Worm (Caenorhabditis elegans) whole organism, young adult: ENCODE data around the gene aldo-1.

Experiments used
- B0019.2 ChIP-seq: fragments of 200-800 bp; sonication (Bioruptor generic); conservative IDR thresholded peaks from 2 replicates; pipeline ENCODE4 v1.3.6; 2022; ENCODE audit warnings: missing genetic modification reagents, missing genetic modification characterization, missing compliant biosample characterization
- F22D6.2 ChIP-seq: sonication (generic microtip); optimal IDR thresholded peaks from 2 replicates; lab custom pipeline; 2016; ENCODE audit warnings: mild to moderate bottlenecking, missing genetic modification characterization, missing compliant biosample characterization
- F23B12.7 ChIP-seq: sonication (generic microtip); optimal IDR thresholded peaks from 2 replicates; lab custom pipeline; 2017; ENCODE audit warnings: missing genetic modification characterization, mild to moderate bottlenecking, missing compliant biosample characterization, antibody characterized with exemption, moderate library complexity; ENCODE audit not compliant: insufficient read depth
- F39B2.1 ChIP-seq: fragments of 200-800 bp; sonication (Bioruptor generic); IDR thresholded peaks from 2 replicates; pipeline ENCODE4 v1.3.6; 2022; ENCODE audit warnings: missing genetic modification reagents, missing genetic modification characterization, missing compliant biosample characterization
- T07F8.4 ChIP-seq: sonication (generic microtip); optimal IDR thresholded peaks from 2 replicates; lab custom pipeline; 2016; ENCODE audit warnings: mild to moderate bottlenecking, missing genetic modification characterization, moderate library complexity, missing compliant biosample characterization
- Y95B8A.8 ChIP-seq: fragments of 200-800 bp; sonication (Bioruptor generic); IDR thresholded peaks from 2 replicates; pipeline ENCODE4 v1.3.6; 2022; ENCODE audit warnings: missing genetic modification reagents, missing genetic modification characterization, missing compliant biosample characterization
- atf-7 ChIP-seq: sonication (generic microtip); optimal IDR thresholded peaks from 2 replicates; lab custom pipeline; 2017; ENCODE audit warnings: mild to moderate bottlenecking, missing genetic modification characterization, missing compliant biosample characterization
- attf-5 ChIP-seq: fragments of 200-800 bp; sonication (Bioruptor generic); optimal IDR thresholded peaks from 2 replicates; lab custom pipeline; 2018; ENCODE audit warnings: mild to moderate bottlenecking, missing genetic modification characterization, missing compliant biosample characterization
- attf-6 ChIP-seq: fragments of 200-800 bp; sonication (Bioruptor generic); IDR thresholded peaks from 2 replicates; pipeline ENCODE4 v1.3.6; 2022; ENCODE audit warnings: missing genetic modification reagents, missing genetic modification characterization, missing compliant biosample characterization
- cebp-1 ChIP-seq, 2 experiments: fragments of 200-800 bp in 1 of 2; sonication (Bioruptor generic) in 1 of 2; sonication (generic microtip) in 1 of 2; IDR thresholded peaks in 1 of 2; optimal IDR thresholded peaks in 1 of 2; 2 replicates each; pipeline versions ENCODE4 v1.3.6 to Lab custom; 2017 to 2022; ENCODE audit warnings: missing compliant biosample characterization in 2 of 2, missing genetic modification characterization in 2 of 2, mild to moderate bottlenecking in 1 of 2, missing genetic modification reagents in 1 of 2, moderate library complexity in 1 of 2
- cebp-2 ChIP-seq: fragments of 200-800 bp; sonication (Bioruptor generic); IDR thresholded peaks from 2 replicates; pipeline ENCODE4 v1.3.6; 2022; ENCODE audit warnings: missing genetic modification characterization, missing compliant biosample characterization
- chd-7 ChIP-seq: sonication (generic microtip); optimal IDR thresholded peaks from 2 replicates; lab custom pipeline; 2016; ENCODE audit warnings: mild to moderate bottlenecking, missing genetic modification characterization, moderate library complexity, missing compliant biosample characterization
- dox-1 ChIP-seq: fragments of 200-800 bp; sonication (Bioruptor generic); IDR thresholded peaks from 2 replicates; pipeline ENCODE4 v1.3.6; 2022; ENCODE audit warnings: missing genetic modification reagents, missing genetic modification characterization, missing compliant biosample characterization
- gei-17 ChIP-seq: fragments of 200-800 bp; sonication (Bioruptor generic); optimal IDR thresholded peaks from 2 replicates; lab custom pipeline; 2018; ENCODE audit warnings: mild to moderate bottlenecking, missing genetic modification characterization, missing compliant biosample characterization
- hmg-1.2 ChIP-seq: fragments of 200-800 bp; sonication (Bioruptor generic); IDR thresholded peaks from 2 replicates; pipeline ENCODE4 v1.3.6; 2022; ENCODE audit warnings: missing genetic modification reagents, missing genetic modification characterization, missing compliant biosample characterization
- let-526 ChIP-seq: fragments of 200-800 bp; sonication (Bioruptor generic); IDR thresholded peaks from 2 replicates; pipeline ENCODE4 v1.3.6; 2022; ENCODE audit warnings: missing genetic modification reagents, missing genetic modification characterization, missing compliant biosample characterization
- let-607 ChIP-seq, 2 experiments: fragments of 200-800 bp in 1 of 2; sonication (Bioruptor generic) in 1 of 2; sonication (generic microtip) in 1 of 2; optimal IDR thresholded peaks; 2 replicates each; lab custom pipeline; 2016 to 2018; ENCODE audit warnings: mild to moderate bottlenecking in 2 of 2, missing compliant biosample characterization in 2 of 2, missing genetic modification characterization in 2 of 2, moderate library complexity in 2 of 2, missing genotype in 1 of 2
- lin-35 ChIP-seq, 3 experiments: fragments of 150-350 bp in 2 of 3; sonication (generic microtip) in 1 of 3; optimal IDR thresholded peaks; 2 replicates each; lab custom pipeline; 2014 to 2018; ENCODE audit warnings: missing biosample characterization in 3 of 3, missing genetic modification characterization in 3 of 3, missing genetic modification reagents in 3 of 3
- lin-40 ChIP-seq: sonication (generic microtip); optimal IDR thresholded peaks from 2 replicates; lab custom pipeline; 2016; ENCODE audit warnings: missing genetic modification characterization, mild to moderate bottlenecking, missing compliant biosample characterization, missing genotype, missing genetic modification reagents
- lir-1 ChIP-seq: fragments of 200-800 bp; sonication (Bioruptor generic); conservative IDR thresholded peaks from 2 replicates; pipeline ENCODE4 v1.3.6; 2022; ENCODE audit warnings: missing genetic modification reagents, missing genetic modification characterization, missing compliant biosample characterization
- madf-6 ChIP-seq: fragments of 200-800 bp; sonication (Bioruptor generic); IDR thresholded peaks from 2 replicates; pipeline ENCODE4 v1.3.6; 2022; ENCODE audit warnings: missing genetic modification reagents, missing genetic modification characterization, missing compliant biosample characterization
- madf-8 ChIP-seq: fragments of 200-800 bp; sonication (Bioruptor generic); conservative IDR thresholded peaks from 2 replicates; pipeline ENCODE4 v1.3.6; 2022; ENCODE audit warnings: missing genetic modification reagents, missing genetic modification characterization, missing compliant biosample characterization
- mcd-1 ChIP-seq: fragments of 200-800 bp; sonication (Bioruptor generic); IDR thresholded peaks from 2 replicates; pipeline ENCODE4 v1.3.6; 2022; ENCODE audit warnings: missing genetic modification reagents, missing genetic modification characterization, missing compliant biosample characterization
- mel-28 ChIP-seq: sonication (generic microtip); optimal IDR thresholded peaks from 2 replicates; lab custom pipeline; 2016; ENCODE audit warnings: borderline replicate concordance, mild to moderate bottlenecking, missing genetic modification characterization, missing compliant biosample characterization
- mxl-1 ChIP-seq: sonication (generic microtip); optimal IDR thresholded peaks from 2 replicates; lab custom pipeline; 2016; ENCODE audit warnings: missing genetic modification characterization, missing compliant biosample characterization
- nhr-120 ChIP-seq: fragments of 200-800 bp; sonication (Bioruptor generic); IDR thresholded peaks from 2 replicates; pipeline ENCODE4 v1.3.6; 2022; ENCODE audit warnings: missing genetic modification characterization, missing compliant biosample characterization
- nhr-179 ChIP-seq: sonication (generic microtip); optimal IDR thresholded peaks from 2 replicates; lab custom pipeline; 2016; ENCODE audit warnings: mild to moderate bottlenecking, missing genetic modification characterization, missing compliant biosample characterization
- nhr-27 ChIP-seq: fragments of 200-800 bp; sonication (Bioruptor generic); optimal IDR thresholded peaks from 2 replicates; lab custom pipeline; 2018; ENCODE audit warnings: mild to moderate bottlenecking, missing genetic modification characterization, moderate library complexity, missing compliant biosample characterization
- nhr-80 ChIP-seq: sonication (generic microtip); optimal IDR thresholded peaks from 2 replicates; lab custom pipeline; 2016; ENCODE audit warnings: missing genetic modification characterization, missing compliant biosample characterization
- pha-4 ChIP-seq: fragments of 150-350 bp; sonication (generic microtip); optimal IDR thresholded peaks from 2 replicates; lab custom pipeline; 2014; ENCODE audit warnings: missing biosample characterization, missing genetic modification reagents, missing genetic modification characterization
- rpc-1 ChIP-seq, 2 experiments: fragments of 150-350 bp in 1 of 2; sonication (generic microtip) in 1 of 2; optimal IDR thresholded peaks; 2 replicates each; lab custom pipeline; 2014 to 2018; ENCODE audit warnings: missing biosample characterization in 1 of 2, missing genetic modification characterization in 1 of 2, missing genetic modification reagents in 1 of 2, missing genotype in 1 of 2
- snpc-1.3 ChIP-seq: sonication (generic microtip); optimal IDR thresholded peaks from 2 replicates; lab custom pipeline; 2017; ENCODE audit warnings: missing genetic modification characterization, mild to moderate bottlenecking, missing compliant biosample characterization, antibody characterized with exemption, moderate library complexity, missing genotype, missing genetic modification reagents; ENCODE audit not compliant: insufficient read depth
- snpc-3.4 ChIP-seq: sonication (generic microtip); optimal IDR thresholded peaks from 2 replicates; lab custom pipeline; 2017; ENCODE audit warnings: missing genetic modification characterization, mild to moderate bottlenecking, missing compliant biosample characterization, antibody characterized with exemption, moderate library complexity, missing genotype, missing genetic modification reagents
- snpc-4 ChIP-seq, 5 experiments: fragments of 150-350 bp in 1 of 5; sonication (generic microtip) in 4 of 5; optimal IDR thresholded peaks; 2 replicates each; lab custom pipeline; 2014 to 2018; ENCODE audit warnings: missing genetic modification characterization in 5 of 5, missing biosample characterization in 3 of 5, antibody characterized with exemption in 2 of 5, mild to moderate bottlenecking in 2 of 5, missing compliant biosample characterization in 2 of 5, missing genotype in 2 of 5, moderate library complexity in 2 of 5, missing genetic modification reagents in 1 of 5
- sptf-2 ChIP-seq: fragments of 200-800 bp; sonication (Bioruptor generic); optimal IDR thresholded peaks from 2 replicates; lab custom pipeline; 2018; ENCODE audit warnings: mild to moderate bottlenecking, missing genetic modification characterization, missing compliant biosample characterization
- tbp1 ChIP-seq: fragments of 200-800 bp; sonication (Bioruptor generic); optimal IDR thresholded peaks from 2 replicates; lab custom pipeline; 2018; ENCODE audit warnings: mild to moderate bottlenecking, missing genetic modification characterization, missing compliant biosample characterization
- tbx-9 ChIP-seq: sonication (generic microtip); optimal IDR thresholded peaks from 2 replicates; lab custom pipeline; 2016; ENCODE audit warnings: borderline replicate concordance, missing genetic modification characterization, inconsistent platforms, missing compliant biosample characterization
- unc-62 ChIP-seq: fragments of 150-350 bp; optimal IDR thresholded peaks from 2 replicates; lab custom pipeline; 2014; ENCODE audit warnings: missing biosample characterization, missing genetic modification reagents, missing genetic modification characterization
- zfh-2 ChIP-seq: fragments of 200-800 bp; sonication (Bioruptor generic); conservative IDR thresholded peaks from 2 replicates; pipeline ENCODE4 v1.3.6; 2022; ENCODE audit warnings: missing genetic modification reagents, missing genetic modification characterization, missing compliant biosample characterization
- ztf-25 ChIP-seq: fragments of 200-800 bp; sonication (Bioruptor generic); IDR thresholded peaks from 2 replicates; pipeline ENCODE4 v1.3.6; 2022; ENCODE audit warnings: missing genetic modification reagents, missing genetic modification characterization, missing compliant biosample characterization
- ztf-28 ChIP-seq: fragments of 200-800 bp; sonication (Bioruptor generic); IDR thresholded peaks from 2 replicates; pipeline ENCODE4 v1.3.6; 2022; ENCODE audit warnings: missing genetic modification reagents, missing genetic modification characterization, missing compliant biosample characterization

aldo-1 gene

ce11 chrIII:13530017-13530416, 34.7 kb downstream of the aldo-1 start (continued):
- TF ChIP-seq lin-35 (GFP tag; optimal IDR thresholded peaks at IDR 0.05; lab: Kevin White, UChicago) (no peak), nhr-80 (no peak), F23B12.7 (peak; percentile 6), snpc-3.4 (peak; percentile 14), T07F8.4 (tag; lab: Kevin White, UChicago) (no peak), nhr-120 (GFP tag; lab: Robert Waterston, UW) (no peak), snpc-4 (GFP tag; optimal IDR thresholded peaks at IDR 0.05; lab: Kevin White, UChicago) (no peak), snpc-4 (tag; optimal IDR thresholded peaks at IDR 0.05; lab: Kevin White, UChicago) (peak in 2 of 4 experiments; percentile 15 to 16), nhr-179 (tag; lab: Kevin White, UChicago) (no peak), zfh-2 (GFP tag; lab: Robert Waterston, UW) (no peak), atf-7 (tag; lab: Kevin White, UChicago) (no peak), chd-7 (tag; lab: Kevin White, UChicago) (no peak), let-526 (GFP tag; lab: Robert Waterston, UW) (no peak), Y95B8A.8 (GFP tag; lab: Robert Waterston, UW) (0 out of 2 replicates have a peak, but pooled peaks have one; percentile 69), mel-28 (tag; lab: Kevin White, UChicago) (no peak), mcd-1 (GFP tag; lab: Robert Waterston, UW) (peak; percentile 95), rpc-1 (optimal IDR thresholded peaks at IDR 0.05; lab: Kevin White, UChicago) (no peak), rpc-1 (tag; optimal IDR thresholded peaks at IDR 0.05; lab: Kevin White, UChicago) (no peak), ztf-28 (GFP tag; lab: Robert Waterston, UW) (no peak), cebp-2 (GFP tag; lab: Robert Waterston, UW) (no peak), let-607 (tag; optimal IDR thresholded peaks at IDR 0.05; lab: Kevin White, UChicago) (no peak), lir-1 (GFP tag; lab: Robert Waterston, UW) (no peak), madf-6 (GFP tag; lab: Robert Waterston, UW) (peak; percentile 93), sptf-2 (GFP tag; lab: Kevin White, UChicago) (no peak), snpc-1.3 (tag; lab: Kevin White, UChicago) (no peak), ztf-25 (no peak), mxl-1 (tag; lab: Kevin White, UChicago) (no peak), madf-8 (peak; percentile 83), unc-62 (no peak), nhr-27 (tag; lab: Kevin White, UChicago) (no peak), F22D6.2 (tag; lab: Kevin White, UChicago) (no peak), lin-40 (tag; lab: Kevin White, UChicago) (no peak)

- TF ChIP-seq cebp-1 (GFP tag; IDR thresholded peaks at IDR 0.05; lab: Robert Waterston, UW) (no peak), cebp-1 (tag; optimal IDR thresholded peaks at IDR 0.05; lab: Kevin White, UChicago) (peak; percentile 33), unc-62 (peak; percentile 17), let-607 (tag; optimal IDR thresholded peaks at IDR 0.05; lab: Kevin White, UChicago) (peak; percentile 87 to 94), tbx-9 (tag; lab: Kevin White, UChicago) (no peak), ztf-25 (no peak), nhr-80 (peak; percentile 92), B0019.2 (GFP tag; lab: Robert Waterston, UW) (no peak), mel-28 (tag; lab: Kevin White, UChicago) (no peak), tbp1 (peak; percentile 16), dox-1 (GFP tag; lab: Robert Waterston, UW) (peak; percentile 20; the same call in 1 of the 2 replicates), gei-17 (GFP tag; lab: Kevin White, UChicago) (no peak), pha-4 (tag; lab: Kevin White, UChicago) (peak; percentile 36), attf-6 (GFP tag; lab: Robert Waterston, UW) (no peak), Y95B8A.8 (GFP tag; lab: Robert Waterston, UW) (peak; percentile 39; the same call in 1 of the 2 replicates), attf-5 (peak; percentile 11), hmg-1.2 (GFP tag; lab: Robert Waterston, UW) (0 out of 2 replicates have a peak, but pooled peaks have one; percentile 12), F39B2.1 (GFP tag; lab: Robert Waterston, UW) (no peak)
Observed at ce11 chrIII:13528513-13529249, 36.1 kb downstream of the aldo-1 start.
